Worm (Caenorhabditis elegans) whole organism, midembryonic: ENCODE data around the gene T04B2.3.

Experiments used
- T22C8.4 ChIP-seq: fragments of 200-800 bp; sonication (Bioruptor generic); IDR thresholded peaks from 2 replicates; pipeline ENCODE4 v1.3.6; 2022; ENCODE audit warnings: missing genetic modification characterization, missing compliant biosample characterization
- flt-1 ChIP-seq: fragments of 200-800 bp; sonication (Bioruptor generic); IDR thresholded peaks from 2 replicates; pipeline ENCODE4 v1.3.6; 2022; ENCODE audit warnings: missing genetic modification characterization, missing compliant biosample characterization
- med-1 ChIP-seq: sonication (generic microtip); optimal IDR thresholded peaks from 2 replicates; lab custom pipeline; 2017; ENCODE audit warnings: missing genetic modification characterization, mild to moderate bottlenecking, missing compliant biosample characterization, antibody characterized with exemption, missing genetic modification reagents; ENCODE audit not compliant: insufficient read depth
- ref-1 ChIP-seq: fragments of 200-800 bp; sonication (Bioruptor generic); conservative IDR thresholded peaks from 2 replicates; pipeline ENCODE4 v1.3.6; 2022; ENCODE audit warnings: missing genetic modification reagents, missing genetic modification characterization, missing compliant biosample characterization
- tab-1 ChIP-seq: fragments of 200-800 bp; sonication (Bioruptor generic); IDR thresholded peaks from 2 replicates; pipeline ENCODE4 v1.3.6; 2022; ENCODE audit warnings: missing genetic modification characterization, missing compliant biosample characterization
- ztf-23 ChIP-seq: fragments of 200-800 bp; sonication (Bioruptor generic); IDR thresholded peaks from 2 replicates; pipeline ENCODE4 v1.3.6; 2022; ENCODE audit warnings: missing genetic modification reagents, missing genetic modification characterization, missing compliant biosample characterization
- ztf-29 ChIP-seq: fragments of 200-800 bp; sonication (Bioruptor generic); IDR thresholded peaks from 2 replicates; pipeline ENCODE4 v1.3.6; 2022; ENCODE audit warnings: missing genetic modification reagents, missing genetic modification characterization, missing compliant biosample characterization

- TF ChIP-seq tab-1 (no peak), ztf-23 (GFP tag; lab: Robert Waterston, UW) (no peak), ref-1 (no peak), flt-1 (GFP tag; lab: Robert Waterston, UW) (no peak), T22C8.4 (GFP tag; lab: Robert Waterston, UW) (no peak), ztf-29 (GFP tag; lab: Robert Waterston, UW) (no peak), med-1 (GFP tag; lab: Kevin White, UChicago) (no peak)
These were observed 14.2 kb upstream of the T04B2.3 start, which contains the start of gene F44D12.6 for ce11 chrIV:10033053-10033452.
